Fruit fly (Drosophila melanogaster) whole organism: Measurements from ENCODE around the gene CG34164.

ENCODE experiments used
- CG8478 ChIP-seq: fragments of >200 bp; optimal IDR thresholded peaks from 2 replicates; lab custom pipeline; 2018; ENCODE audit warnings: inconsistent platforms
- Dll ChIP-seq: fragments of >200 bp; optimal IDR thresholded peaks from 2 replicates; lab custom pipeline; 2017
- pan ChIP-seq: fragments of >200 bp; optimal IDR thresholded peaks from 2 replicates; lab custom pipeline; 2017
- usp ChIP-seq: fragments of >200 bp; optimal IDR thresholded peaks from 2 replicates; lab custom pipeline; 2017; ENCODE audit warnings: missing biosample characterization, missing genetic modification characterization, mixed read lengths

DNA sequence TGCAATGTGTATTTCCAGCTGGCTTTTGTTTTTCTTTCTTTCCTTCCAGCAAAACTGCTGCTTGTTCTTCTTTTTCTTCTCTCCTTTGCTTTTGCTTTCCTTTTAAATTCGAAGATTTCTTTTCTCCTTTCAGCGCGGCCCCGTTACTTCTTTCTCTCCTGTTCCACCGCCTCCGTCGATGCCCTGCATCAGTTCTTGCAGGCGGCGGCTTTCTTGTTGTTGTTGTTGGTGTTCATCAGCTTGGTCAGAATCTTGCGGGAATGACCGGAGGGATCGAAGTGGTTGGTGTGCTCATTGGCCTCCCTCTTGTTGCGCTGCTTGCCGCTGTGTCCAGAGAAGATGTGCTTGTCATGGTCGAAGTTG lies 10.6 kb upstream of the CG34164 start:
- TF ChIP-seq pan (lab: Kevin White, UChicago), result no peak
- TF ChIP-seq CG8478 (lab: Kevin White, UChicago), result no peak
- TF ChIP-seq usp, result no peak
- TF ChIP-seq Dll, result no peak
